Worm (Caenorhabditis elegans) whole organism, L2 larva: Measurements from ENCODE around the gene F19B10.5.

Experiments used
- blmp-1 ChIP-seq: sonication (generic microtip); optimal IDR thresholded peaks from 2 replicates; lab custom pipeline; 2017; ENCODE audit warnings: missing genetic modification characterization, mild to moderate bottlenecking, missing compliant biosample characterization, antibody characterized with exemption, moderate library complexity; ENCODE audit not compliant: insufficient read depth
- mdl-1 ChIP-seq, 2 experiments: fragments of 150-350 bp in 1 of 2; sonication (generic microtip) in 1 of 2; optimal IDR thresholded peaks; 2 replicates each; lab custom pipeline; 2017; ENCODE audit warnings: missing biosample characterization in 2 of 2, missing genetic modification characterization in 2 of 2
- unc-62 ChIP-seq: fragments of 150-350 bp; optimal IDR thresholded peaks from 2 replicates; lab custom pipeline; 2014; ENCODE audit warnings: missing biosample characterization, missing genetic modification reagents, missing genetic modification characterization

ce11 chrII:3694664-3695063, 39.2 kb downstream of the F19B10.5 start, which contains the start of gene srx-102:
- TF ChIP-seq mdl-1 (tag; optimal IDR thresholded peaks at IDR 0.05; lab: Kevin White, UChicago) (no peak), unc-62 (GFP tag; lab: Kevin White, UChicago) (no peak), blmp-1 (no peak)
